Fruit fly (Drosophila melanogaster) whole organism, prepupa: ENCODE results near the gene Wdfy2.

Experiments used
- CG11294 ChIP-seq: fragments of 200-800 bp; sonication (Bioruptor generic); IDR thresholded peaks from 2 replicates; pipeline ENCODE4 v1.3.6; 2022; ENCODE audit warnings: missing biosample characterization, missing genetic modification characterization
- CG16779 ChIP-seq: fragments of 200-800 bp; sonication (Bioruptor generic); optimal IDR thresholded peaks from 3 replicates; lab custom pipeline; 2017; ENCODE audit warnings: missing biosample characterization, mild to moderate bottlenecking, missing genetic modification characterization
- CG31627 ChIP-seq: fragments of 200-800 bp; sonication (Bioruptor generic); optimal IDR thresholded peaks from 3 replicates; lab custom pipeline; 2016; ENCODE audit warnings: missing biosample characterization, missing genetic modification characterization
- CG32006 ChIP-seq: fragments of 200-800 bp; sonication (Bioruptor generic); optimal IDR thresholded peaks from 3 replicates; lab custom pipeline; 2017; ENCODE audit warnings: missing biosample characterization, mild to moderate bottlenecking, missing genetic modification characterization
- CG34406 ChIP-seq: fragments of 200-800 bp; sonication (Bioruptor generic); optimal IDR thresholded peaks from 3 replicates; lab custom pipeline; 2016; ENCODE audit warnings: missing biosample characterization, missing genetic modification characterization
- CG6808 ChIP-seq: fragments of 200-800 bp; sonication (Bioruptor generic); optimal IDR thresholded peaks from 3 replicates; lab custom pipeline; 2017; ENCODE audit warnings: missing biosample characterization, missing genetic modification characterization, mild to moderate bottlenecking, moderate library complexity, missing genetic modification reagents
- CG7368 ChIP-seq: fragments of 200-800 bp; sonication (Bioruptor generic); optimal IDR thresholded peaks from 3 replicates; lab custom pipeline; 2016; ENCODE audit warnings: missing biosample characterization, missing genetic modification characterization
- CG8119 ChIP-seq: fragments of 200-800 bp; sonication (Bioruptor generic); IDR thresholded peaks from 3 replicates; pipeline ENCODE4 v1.3.6; 2022; ENCODE audit warnings: missing biosample characterization, missing genetic modification characterization
- CG8632 ChIP-seq: fragments of 200-800 bp; sonication (Bioruptor generic); optimal IDR thresholded peaks from 3 replicates; lab custom pipeline; 2016; ENCODE audit warnings: missing biosample characterization, missing genetic modification characterization
- Hr39 ChIP-seq: fragments of 200-800 bp; sonication (Bioruptor generic); optimal IDR thresholded peaks from 2 replicates; lab custom pipeline; 2016; ENCODE audit warnings: missing biosample characterization, missing genetic modification characterization
- Lpt ChIP-seq: fragments of 200-800 bp; sonication (Bioruptor generic); optimal IDR thresholded peaks from 3 replicates; lab custom pipeline; 2016; ENCODE audit warnings: missing biosample characterization, missing genetic modification characterization
- dac ChIP-seq: fragments of 200-800 bp; sonication (Bioruptor generic); optimal IDR thresholded peaks from 2 replicates; lab custom pipeline; 2017; ENCODE audit warnings: missing biosample characterization, mild to moderate bottlenecking, missing genetic modification characterization
- pdm3 ChIP-seq: fragments of 200-800 bp; sonication (Bioruptor generic); optimal IDR thresholded peaks from 3 replicates; lab custom pipeline; 2016; ENCODE audit warnings: missing biosample characterization, missing genetic modification characterization
- ss ChIP-seq, 2 experiments: fragments of 200-800 bp; sonication (Bioruptor generic); optimal IDR thresholded peaks; 2 replicates in 1 of 2; 3 replicates in 1 of 2; lab custom pipeline; 2017 to 2018; ENCODE audit warnings: mild to moderate bottlenecking in 2 of 2, missing biosample characterization in 2 of 2, missing genetic modification characterization in 2 of 2, moderate library complexity in 1 of 2
- vri ChIP-seq: fragments of 200-800 bp; sonication (Bioruptor generic); optimal IDR thresholded peaks from 3 replicates; lab custom pipeline; 2016; ENCODE audit warnings: missing biosample characterization, mild to moderate bottlenecking, missing genetic modification characterization

Wdfy2 gene

dm6 chr2L:10474268-10474678 lies 51.2 kb downstream of the Wdfy2 start, which contains the start of gene RluA-1 (continued):
- TF ChIP-seq CG6808 (peak; percentile 94), Lpt (peak; percentile 97), CG11294 (GFP tag; lab: Robert Waterston, UW) (peak; percentile 98), Hr39 (GFP tag; lab: Kevin White, UChicago) (peak; percentile 82), pdm3 (GFP tag; lab: Kevin White, UChicago) (peak; percentile 95), CG16779 (tag; lab: Kevin White, UChicago) (peak; percentile 93), CG8632 (GFP tag; lab: Kevin White, UChicago) (peak; percentile 96), CG8119 (GFP tag; lab: Robert Waterston, UW) (peak; percentile 99), dac (GFP tag; lab: Kevin White, UChicago) (peak; percentile 97), CG31627 (GFP tag; lab: Kevin White, UChicago) (peak; percentile 86), CG7368 (GFP tag; lab: Kevin White, UChicago) (peak; percentile 94), CG34406 (GFP tag; lab: Kevin White, UChicago) (peak; percentile 96)

- TF ChIP-seq CG32006 = no peak
- no peak for TF ChIP-seq vri
- TF ChIP-seq ss (GFP tag; optimal IDR thresholded peaks at IDR 0.05; lab: Kevin White, UChicago) = no peak
- no peak for TF ChIP-seq CG7368 (GFP tag; lab: Kevin White, UChicago)
- TF ChIP-seq CG16779 (tag; lab: Kevin White, UChicago) = no peak
- TF ChIP-seq, all 60 proteins: peak for 0
These were observed 51.7 kb downstream of the Wdfy2 start for dm6 chr2L:10474815-10475214.
